Fruit fly (Drosophila melanogaster) whole organism, embryonic: Measurements from ENCODE around the gene CG17625.

Experiments used
- Aef1 ChIP-seq: fragments of 200-800 bp; sonication (Bioruptor generic); IDR thresholded peaks from 3 replicates; pipeline ENCODE4 v1.3.6; 2022; ENCODE audit warnings: missing biosample characterization, missing genetic modification characterization
- CG10267 ChIP-seq: fragments of 200-800 bp; sonication (Bioruptor generic); optimal IDR thresholded peaks from 2 replicates; lab custom pipeline; 2018; ENCODE audit warnings: missing biosample characterization, mild to moderate bottlenecking, missing genetic modification characterization, moderate library complexity
- CG10431 ChIP-seq: fragments of 200-800 bp; sonication (Bioruptor generic); optimal IDR thresholded peaks from 3 replicates; lab custom pipeline; 2018; ENCODE audit warnings: missing biosample characterization, mild to moderate bottlenecking, missing genetic modification characterization
- CG12071 ChIP-seq: fragments of 200-800 bp; sonication (Bioruptor generic); optimal IDR thresholded peaks from 3 replicates; lab custom pipeline; 2018; ENCODE audit warnings: missing biosample characterization, mild to moderate bottlenecking, missing genetic modification characterization
- CG12942 ChIP-seq: fragments of 200-800 bp; sonication (Bioruptor generic); optimal IDR thresholded peaks from 3 replicates; lab custom pipeline; 2016; ENCODE audit warnings: missing biosample characterization, missing genetic modification characterization
- CG14965 ChIP-seq: fragments of 200-800 bp; sonication (Bioruptor generic); optimal IDR thresholded peaks from 2 replicates; lab custom pipeline; 2016; ENCODE audit warnings: missing biosample characterization, missing genetic modification characterization, borderline replicate concordance
- CG17612 ChIP-seq: fragments of 200-800 bp; sonication (Bioruptor generic); IDR thresholded peaks from 2 replicates; pipeline ENCODE4 v1.3.6; 2022; ENCODE audit warnings: missing biosample characterization, missing genetic modification characterization
- CG34422 ChIP-seq: fragments of 200-800 bp; sonication (Bioruptor generic); IDR thresholded peaks from 3 replicates; pipeline ENCODE4 v1.3.6; 2022; ENCODE audit warnings: missing biosample characterization, missing genetic modification characterization
- CG3726 ChIP-seq: fragments of 200-800 bp; sonication (Bioruptor generic); IDR thresholded peaks from 3 replicates; pipeline ENCODE4, ENCODE4 v1.3.6; 2022; ENCODE audit warnings: missing biosample characterization, missing genetic modification characterization
- CG3838 ChIP-seq: fragments of 200-800 bp; sonication (Bioruptor generic); optimal IDR thresholded peaks from 3 replicates; lab custom pipeline; 2016; ENCODE audit warnings: missing biosample characterization, missing genetic modification characterization
- CG4328 ChIP-seq: fragments of 200-800 bp; sonication (Bioruptor generic); optimal IDR thresholded peaks from 3 replicates; lab custom pipeline; 2017; ENCODE audit warnings: missing biosample characterization, missing genetic modification reagents, missing genetic modification characterization
- CG4360 ChIP-seq: fragments of 200-800 bp; sonication (Bioruptor generic); IDR thresholded peaks from 2 replicates; pipeline ENCODE4 v1.3.6; 2022; ENCODE audit warnings: missing biosample characterization, missing genetic modification characterization
- CG4404 ChIP-seq: fragments of 200-800 bp; sonication (Bioruptor generic); IDR thresholded peaks from 2 replicates; pipeline ENCODE4 v1.3.6; 2022; ENCODE audit warnings: missing biosample characterization, missing genetic modification characterization
- CG4707 ChIP-seq: fragments of 200-800 bp; sonication (Bioruptor generic); optimal IDR thresholded peaks from 2 replicates; lab custom pipeline; 2018; ENCODE audit warnings: missing biosample characterization, mild to moderate bottlenecking, missing genetic modification characterization, moderate library complexity
- CG5180 ChIP-seq: fragments of 200-800 bp; sonication (Bioruptor generic); optimal IDR thresholded peaks from 3 replicates; lab custom pipeline; 2017; ENCODE audit warnings: missing biosample characterization, missing genetic modification characterization, mild to moderate bottlenecking, moderate library complexity, missing genetic modification reagents
- CG6175 ChIP-seq: fragments of 200-800 bp; sonication (Bioruptor generic); IDR thresholded peaks from 3 replicates; pipeline ENCODE4 v1.3.6; 2022; ENCODE audit warnings: missing biosample characterization, missing genetic modification characterization
- CG6813 ChIP-seq: fragments of 200-800 bp; sonication (Bioruptor generic); optimal IDR thresholded peaks from 2 replicates; lab custom pipeline; 2017; ENCODE audit warnings: missing biosample characterization, missing genetic modification characterization, mild to moderate bottlenecking, moderate library complexity, missing genetic modification reagents
- CG8765 ChIP-seq: fragments of 200-800 bp; sonication (Bioruptor generic); IDR thresholded peaks from 2 replicates; pipeline ENCODE4 v1.3.6; 2022; ENCODE audit warnings: missing biosample characterization, missing genetic modification characterization
- CG8944 ChIP-seq: fragments of 200-800 bp; sonication (Bioruptor generic); optimal IDR thresholded peaks from 3 replicates; lab custom pipeline; 2016; ENCODE audit warnings: missing biosample characterization, missing genetic modification characterization
- CHES-1-like ChIP-seq: fragments of 200-800 bp; sonication (Bioruptor generic); optimal IDR thresholded peaks from 2 replicates; lab custom pipeline; 2016; ENCODE audit warnings: missing biosample characterization, missing genetic modification characterization
- Dbx ChIP-seq: fragments of 200-800 bp; sonication (Bioruptor generic); IDR thresholded peaks from 3 replicates; pipeline ENCODE4 v1.3.6; 2022; ENCODE audit warnings: missing biosample characterization, missing genetic modification characterization
- Meics ChIP-seq: fragments of 200-800 bp; sonication (Bioruptor generic); optimal IDR thresholded peaks from 2 replicates; lab custom pipeline; 2017; ENCODE audit warnings: missing biosample characterization, mild to moderate bottlenecking, missing genetic modification characterization
- NC2α ChIP-seq: fragments of 200-800 bp; sonication (Bioruptor generic); optimal IDR thresholded peaks from 2 replicates; lab custom pipeline; 2016; ENCODE audit warnings: missing biosample characterization, missing genetic modification characterization
- Ravus ChIP-seq: fragments of 200-800 bp; sonication (Bioruptor generic); IDR thresholded peaks from 2 replicates; pipeline ENCODE4 v1.3.6; 2022; ENCODE audit warnings: missing biosample characterization, missing genetic modification characterization
- Trl ChIP-seq, 3 experiments: fragments of >200 bp in 2 of 3; fragments of 200-800 bp in 1 of 3; sonication (Bioruptor generic) in 1 of 3; optimal IDR thresholded peaks; 2 replicates in 1 of 3; 3 replicates in 2 of 3; lab custom pipeline; 2016 to 2017; ENCODE audit warnings: missing biosample characterization in 1 of 3, missing genetic modification characterization in 1 of 3
- Xbp1 ChIP-seq: fragments of 200-800 bp; sonication (Bioruptor generic); optimal IDR thresholded peaks from 3 replicates; lab custom pipeline; 2016; ENCODE audit warnings: missing biosample characterization, mild to moderate bottlenecking, missing genetic modification characterization
- amos ChIP-seq: fragments of 200-800 bp; sonication (Bioruptor generic); IDR thresholded peaks from 2 replicates; pipeline ENCODE4 v1.3.6; 2022; ENCODE audit warnings: missing biosample characterization, missing genetic modification characterization; ENCODE audit not compliant: partially characterized antibody
- btn ChIP-seq: fragments of 200-800 bp; sonication (Bioruptor generic); optimal IDR thresholded peaks from 2 replicates; lab custom pipeline; 2016; ENCODE audit warnings: missing biosample characterization, missing genetic modification characterization
- corto ChIP-seq: fragments of 200-800 bp; sonication (Bioruptor generic); optimal IDR thresholded peaks from 2 replicates; lab custom pipeline; 2016; ENCODE audit warnings: missing biosample characterization, mild to moderate bottlenecking, missing genetic modification characterization, moderate library complexity
- da ChIP-seq: fragments of 200-800 bp; sonication (Bioruptor generic); optimal IDR thresholded peaks from 2 replicates; lab custom pipeline; 2016; ENCODE audit warnings: missing biosample characterization, missing genetic modification characterization
- fd3F ChIP-seq: fragments of 200-800 bp; sonication (Bioruptor generic); optimal IDR thresholded peaks from 2 replicates; lab custom pipeline; 2018; ENCODE audit warnings: missing biosample characterization, mild to moderate bottlenecking, missing genetic modification characterization, moderate library complexity
- gfzf ChIP-seq: fragments of 200-800 bp; sonication (Bioruptor generic); optimal IDR thresholded peaks from 2 replicates; lab custom pipeline; 2016; ENCODE audit warnings: missing biosample characterization, mild to moderate bottlenecking, missing genetic modification characterization, moderate library complexity
- gsb-n ChIP-seq: fragments of 200-800 bp; sonication (Bioruptor generic); optimal IDR thresholded peaks from 3 replicates; lab custom pipeline; 2018; ENCODE audit warnings: missing biosample characterization, mild to moderate bottlenecking, missing genetic modification characterization
- lola ChIP-seq, 3 experiments: fragments of >200 bp in 2 of 3; fragments of 200-800 bp in 1 of 3; sonication (Bioruptor generic) in 1 of 3; optimal IDR thresholded peaks; 2 replicates each; lab custom pipeline; 2017 to 2019; ENCODE audit warnings: missing biosample characterization in 3 of 3, missing genetic modification characterization in 3 of 3, mild to moderate bottlenecking in 1 of 3, moderate library complexity in 1 of 3
- maf-S ChIP-seq: fragments of 200-800 bp; sonication (Bioruptor generic); optimal IDR thresholded peaks from 2 replicates; lab custom pipeline; 2016; ENCODE audit warnings: missing biosample characterization, missing genetic modification characterization
- nerfin-1 ChIP-seq: fragments of 200-800 bp; sonication (Bioruptor generic); optimal IDR thresholded peaks from 3 replicates; lab custom pipeline; 2019; ENCODE audit warnings: missing biosample characterization, mild to moderate bottlenecking, missing genetic modification characterization, moderate library complexity
- nerfin-2 ChIP-seq: fragments of 200-800 bp; sonication (Bioruptor generic); IDR thresholded peaks from 2 replicates; pipeline ENCODE4 v1.3.6; 2022; ENCODE audit warnings: missing biosample characterization, missing genetic modification characterization; ENCODE audit not compliant: partially characterized antibody
- nom ChIP-seq: fragments of 200-800 bp; sonication (Bioruptor generic); optimal IDR thresholded peaks from 2 replicates; lab custom pipeline; 2017; ENCODE audit warnings: missing biosample characterization, missing genetic modification characterization, mild to moderate bottlenecking, moderate library complexity, missing genetic modification reagents
- oc ChIP-seq: fragments of 200-800 bp; sonication (Bioruptor generic); optimal IDR thresholded peaks from 2 replicates; lab custom pipeline; 2018; ENCODE audit warnings: missing biosample characterization, mild to moderate bottlenecking, missing genetic modification characterization, moderate library complexity
- pan ChIP-seq, 4 experiments: fragments of >200 bp in 3 of 4; fragments of 200-800 bp in 1 of 4; sonication (Bioruptor generic) in 1 of 4; optimal IDR thresholded peaks in 3 of 4; IDR thresholded peaks in 1 of 4; 2 replicates each; pipeline versions ENCODE4 v1.3.6 to Lab custom; 2017 to 2022; ENCODE audit warnings: missing biosample characterization in 2 of 4, missing genetic modification characterization in 2 of 4, mixed read lengths in 1 of 4
- pb ChIP-seq: fragments of 200-800 bp; sonication (Bioruptor generic); optimal IDR thresholded peaks from 3 replicates; lab custom pipeline; 2016; ENCODE audit warnings: missing biosample characterization, missing genetic modification characterization
- psq ChIP-seq: fragments of 200-800 bp; sonication (Bioruptor generic); optimal IDR thresholded peaks from 2 replicates; lab custom pipeline; 2017; ENCODE audit warnings: missing biosample characterization, missing genetic modification characterization
- stwl ChIP-seq: fragments of 200-800 bp; sonication (Bioruptor generic); optimal IDR thresholded peaks from 3 replicates; lab custom pipeline; 2018; ENCODE audit warnings: missing biosample characterization, mild to moderate bottlenecking, missing genetic modification characterization, moderate library complexity
- tna ChIP-seq: fragments of 200-800 bp; sonication (Bioruptor generic); IDR thresholded peaks from 2 replicates; pipeline ENCODE4 v1.3.6; 2022; ENCODE audit warnings: missing biosample characterization, missing genetic modification characterization; ENCODE audit not compliant: partially characterized antibody
- toy ChIP-seq: fragments of 200-800 bp; sonication (Bioruptor generic); IDR thresholded peaks from 2 replicates; pipeline ENCODE4 v1.3.6; 2022; ENCODE audit warnings: missing biosample characterization, missing genetic modification characterization
- vnd ChIP-seq: fragments of 200-800 bp; sonication (Bioruptor generic); IDR thresholded peaks from 3 replicates; pipeline ENCODE4 v1.3.6; 2022; ENCODE audit warnings: missing biosample characterization, missing genetic modification characterization; ENCODE audit not compliant: partially characterized antibody

Gene CG17625

dm6 chr3R:22724149-22724973, 37.7 kb downstream of the CG17625 start, which contains the start of gene Irp-1A (continued):
- TF ChIP-seq nom (peak; percentile 35), stwl (tag; lab: Kevin White, UChicago) (peak; percentile 34), toy (GFP tag; lab: Robert Waterston, UW) (0 out of 2 replicates have a peak, but pooled peaks have one; percentile 56), oc (tag; lab: Kevin White, UChicago) (peak; percentile 78), btn (no peak), CG5180 (GFP tag; lab: Kevin White, UChicago) (peak; percentile 33), CG10431 (GFP tag; lab: Kevin White, UChicago) (peak; percentile 7), pb (GFP tag; lab: Kevin White, UChicago) (no peak), CG12071 (GFP tag; lab: Kevin White, UChicago) (no peak), gsb-n (peak; percentile 79), amos (GFP tag; lab: Robert Waterston, UW) (peak; percentile 85), CG4328 (peak; percentile 51), CG10267 (tag; lab: Kevin White, UChicago) (peak; percentile 81), Aef1 (peak; percentile 56; the same call in 1 of the 3 replicates), psq (peak; percentile 0), lola (GFP tag; optimal IDR thresholded peaks at IDR 0.05; lab: Kevin White, UChicago) (peak in 1 of 3 experiments; percentile 71), Meics (GFP tag; lab: Kevin White, UChicago) (peak; percentile 70), Ravus (GFP tag; lab: Robert Waterston, UW) (peak; percentile 2; the same call in 1 of the 2 replicates), CG8765 (no peak), CG3838 (GFP tag; lab: Kevin White, UChicago) (no peak), nerfin-1 (tag; lab: Kevin White, UChicago) (peak; percentile 66), Trl (optimal IDR thresholded peaks at IDR 0.05; lab: Kevin White, UChicago) (no peak), Trl (GFP tag; optimal IDR thresholded peaks at IDR 0.05; lab: Kevin White, UChicago) (no peak), CG6175 (GFP tag; lab: Robert Waterston, UW) (no peak), tna (GFP tag; lab: Robert Waterston, UW) (peak; percentile 62), Dbx (GFP tag; lab: Robert Waterston, UW) (peak; percentile 76; the same call in 2 of the 3 replicates), gfzf (GFP tag; lab: Kevin White, UChicago) (peak; percentile 16), vnd (GFP tag; lab: Robert Waterston, UW) (peak; percentile 74; the same call in 2 of the 3 replicates), fd3F (peak; percentile 53), CG34422 (peak; percentile 86), pan (optimal IDR thresholded peaks at IDR 0.05; lab: Kevin White, UChicago) (no peak), pan (GFP tag; optimal IDR thresholded peaks at IDR 0.05 in 1 of 2, IDR thresholded peaks at IDR 0.05 in 1 of 2) (peak in 1 of 2 experiments; percentile 84), CG4404 (GFP tag; lab: Robert Waterston, UW) (peak; percentile 25; the same call in 1 of the 2 replicates), Xbp1 (GFP tag; lab: Kevin White, UChicago) (peak; percentile 75), maf-S (GFP tag; lab: Kevin White, UChicago) (no peak), CG12942 (GFP tag; lab: Kevin White, UChicago) (peak; percentile 59), nerfin-2 (GFP tag; lab: Robert Waterston, UW) (peak; percentile 49), CG4707 (GFP tag; lab: Kevin White, UChicago) (no peak), NC2α (no peak), CG17612 (GFP tag; lab: Robert Waterston, UW) (0 out of 2 replicates have a peak, but pooled peaks have one; percentile 22), CG8944 (GFP tag; lab: Kevin White, UChicago) (no peak), CG6813 (GFP tag; lab: Kevin White, UChicago) (peak; percentile 52), CG3726 (GFP tag; lab: Robert Waterston, UW) (no peak), corto (no peak), CG14965 (GFP tag; lab: Kevin White, UChicago) (no peak), CG4360 (peak; percentile 5; the same call in 1 of the 2 replicates), CHES-1-like (GFP tag; lab: Kevin White, UChicago) (peak; percentile 58), da (GFP tag; lab: Kevin White, UChicago) (no peak)
